Fruit fly (Drosophila melanogaster): ENCODE results near the gene nonC.
A peak's percentile ranks its signal among the peaks of the same experiment; 100 is the strongest.

Gene nonC

DNA sequence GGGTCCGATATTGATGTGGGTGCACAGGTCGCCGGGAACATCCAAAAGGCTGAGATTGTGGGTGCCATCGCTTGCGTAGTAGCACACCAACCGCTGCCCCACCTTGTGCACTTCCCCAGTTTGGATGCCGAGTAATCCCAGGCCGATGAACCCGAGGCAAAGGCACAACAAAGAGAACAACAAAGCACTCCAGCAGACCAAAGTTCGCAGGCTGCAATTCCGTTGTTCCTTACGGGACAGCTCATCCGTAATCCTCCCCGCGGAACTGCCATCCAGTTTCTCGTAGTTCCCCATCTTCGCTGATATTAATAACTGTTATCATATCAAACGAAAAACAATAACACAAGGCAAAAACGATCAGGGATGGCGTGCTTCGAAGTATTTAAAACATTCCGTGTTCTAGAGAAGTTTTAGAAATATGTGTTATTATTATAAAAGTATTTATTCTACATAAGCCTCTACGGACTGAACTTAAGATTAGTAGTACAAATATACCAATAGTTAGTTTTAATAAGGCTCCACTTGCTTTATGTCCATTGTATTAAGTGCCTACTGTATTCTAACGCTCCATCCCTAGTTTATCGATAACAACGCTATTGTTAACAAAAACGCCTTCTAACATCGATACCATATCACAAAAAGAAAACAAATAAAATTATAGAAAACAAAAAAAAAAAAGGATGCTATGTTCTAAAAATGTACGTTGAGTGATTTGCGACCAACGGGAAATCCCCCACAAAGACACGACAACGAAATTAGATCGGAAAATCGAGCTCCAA, 25.1 kb downstream of the nonC start, which contains the start of the genes Cht11 and CG4558 (continued):
- TF ChIP-seq CG7368 (GFP tag; optimal IDR thresholded peaks at IDR 0.05) (peak; percentile 60), esn (GFP tag; optimal IDR thresholded peaks at IDR 0.05) (peak; percentile 91), CG8319 (GFP tag; optimal IDR thresholded peaks at IDR 0.05) (peak; percentile 72), CG6854 (GFP tag; optimal IDR thresholded peaks at IDR 0.05) (peak; percentile 67), CG10669 (GFP tag; optimal IDR thresholded peaks at IDR 0.05) (peak; percentile 75), CG3919 (GFP tag; optimal IDR thresholded peaks at IDR 0.05) (peak; percentile 82), topi (GFP tag; optimal IDR thresholded peaks at IDR 0.05) (peak; percentile 87), Eip75B (GFP tag; optimal IDR thresholded peaks at IDR 0.05) (peak; percentile 83), vri (GFP tag; optimal IDR thresholded peaks at IDR 0.05) (peak; percentile 80), acj6 (GFP tag; optimal IDR thresholded peaks at IDR 0.05) (peak; percentile 85), CG11294 (GFP tag; IDR thresholded peaks at IDR 0.05) (peak; percentile 69), CG10631 (GFP tag; optimal IDR thresholded peaks at IDR 0.05) (peak; percentile 87), cyc (GFP tag; optimal IDR thresholded peaks at IDR 0.05) (peak; percentile 83), Ets96B (tag; optimal IDR thresholded peaks at IDR 0.05) (peak; percentile 83), CG6276 (GFP tag; optimal IDR thresholded peaks at IDR 0.05) (peak; percentile 88), Sox14 (GFP tag; optimal IDR thresholded peaks at IDR 0.05) (peak; percentile 91), fd85E (GFP tag; optimal IDR thresholded peaks at IDR 0.05) (peak; percentile 34), Lpt (GFP tag; optimal IDR thresholded peaks at IDR 0.05) (peak; percentile 74), Sox102F (GFP tag; optimal IDR thresholded peaks at IDR 0.05) (peak; percentile 86), OdsH (GFP tag; optimal IDR thresholded peaks at IDR 0.05) (peak; percentile 87), Hr38 (GFP tag; optimal IDR thresholded peaks at IDR 0.05) (no peak), dac (GFP tag; optimal IDR thresholded peaks at IDR 0.05) (peak; percentile 71), Ets21C (GFP tag; optimal IDR thresholded peaks at IDR 0.05) (peak; percentile 77), Eip93F (GFP tag; optimal IDR thresholded peaks at IDR 0.05) (peak; percentile 57), spab (GFP tag; optimal IDR thresholded peaks at IDR 0.05) (peak; percentile 67), ss (GFP tag; optimal IDR thresholded peaks at IDR 0.05) (peak; percentile 65 to 79), CG6808 (GFP tag; optimal IDR thresholded peaks at IDR 0.05) (peak; percentile 76), Sox15 (GFP tag; optimal IDR thresholded peaks at IDR 0.05) (peak; percentile 74)

DNA sequence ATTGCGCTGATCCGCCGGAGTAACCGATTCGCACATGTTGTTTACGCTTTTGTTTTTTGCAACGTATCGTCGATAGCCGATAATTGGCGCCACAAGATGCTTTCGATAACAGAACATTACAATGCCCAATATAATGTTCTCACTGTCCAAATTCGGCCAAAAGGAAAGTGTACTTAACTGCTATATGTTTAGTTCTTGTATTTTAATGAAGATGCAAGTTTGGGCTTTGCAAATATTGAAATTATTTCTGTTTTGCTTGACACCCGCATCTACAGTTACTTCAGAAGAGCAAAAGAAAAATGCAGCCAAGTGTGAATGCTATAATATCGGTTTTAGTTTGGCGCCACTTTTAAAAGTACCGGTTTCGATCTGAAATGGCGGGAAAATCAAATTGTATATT, 28.3 kb downstream of the nonC start:
- peak; percentile 84 for TF ChIP-seq vri (GFP tag; optimal IDR thresholded peaks at IDR 0.05)
- TF ChIP-seq CG6163 (GFP tag; IDR thresholded peaks at IDR 0.05) = peak; percentile 90
- TF ChIP-seq CG9139 (GFP tag; optimal IDR thresholded peaks at IDR 0.05) = peak; percentile 77
- TF ChIP-seq CG4318 (GFP tag; optimal IDR thresholded peaks at IDR 0.05) = peak; percentile 85
- TF ChIP-seq svp (GFP tag) = peak; percentile 97
- peak; percentile 93 for TF ChIP-seq Ets21C (GFP tag; optimal IDR thresholded peaks at IDR 0.05)
- peak; percentile 87 for TF ChIP-seq CG8119 (GFP tag; IDR thresholded peaks at IDR 0.05)
- peak; percentile 93 for TF ChIP-seq CG3919 (GFP tag; optimal IDR thresholded peaks at IDR 0.05)
- TF ChIP-seq CG6854 (GFP tag; optimal IDR thresholded peaks at IDR 0.05) = peak; percentile 78
- TF ChIP-seq CG31627 (GFP tag; optimal IDR thresholded peaks at IDR 0.05) = peak; percentile 95
- peak; percentile 96 for TF ChIP-seq lz (GFP tag; optimal IDR thresholded peaks at IDR 0.05)
- TF ChIP-seq Hr4 (GFP tag; optimal IDR thresholded peaks at IDR 0.05) = peak; percentile 91
- TF ChIP-seq cyc (GFP tag; optimal IDR thresholded peaks at IDR 0.05) = peak; percentile 96
- TF ChIP-seq CG8319 (GFP tag; optimal IDR thresholded peaks at IDR 0.05) = peak; percentile 88
- peak; percentile 72 for TF ChIP-seq CG16779 (tag; optimal IDR thresholded peaks at IDR 0.05)
- TF ChIP-seq CG6792 (GFP tag; optimal IDR thresholded peaks at IDR 0.05) = peak; percentile 88
- TF ChIP-seq CG11762 (GFP tag; optimal IDR thresholded peaks at IDR 0.05; ENCODE audit: insufficient read depth) = peak; percentile 83
- peak; percentile 84 for TF ChIP-seq CG15336 (GFP tag; IDR thresholded peaks at IDR 0.05)
- TF ChIP-seq CG10669 (GFP tag; optimal IDR thresholded peaks at IDR 0.05) = peak; percentile 93
- peak; percentile 92 for TF ChIP-seq dac (GFP tag; optimal IDR thresholded peaks at IDR 0.05)
- TF ChIP-seq CG6808 (GFP tag; optimal IDR thresholded peaks at IDR 0.05) = peak; percentile 90
- TF ChIP-seq net (GFP tag; optimal IDR thresholded peaks at IDR 0.05) = peak; percentile 91
- peak; percentile 91 for TF ChIP-seq CG7368 (GFP tag; optimal IDR thresholded peaks at IDR 0.05)
- TF ChIP-seq topi (GFP tag; optimal IDR thresholded peaks at IDR 0.05) = peak; percentile 95
- TF ChIP-seq esn (GFP tag; optimal IDR thresholded peaks at IDR 0.05) = peak; percentile 93
- TF ChIP-seq CG3032 (tag; optimal IDR thresholded peaks at IDR 0.05) = peak; percentile 94
- TF ChIP-seq ss (GFP tag; optimal IDR thresholded peaks at IDR 0.05) = peak; percentile 79 to 91
- TF ChIP-seq dsx (GFP tag; optimal IDR thresholded peaks at IDR 0.05; ENCODE audit: poor library complexity, severe bottlenecking) = peak; percentile 88
- peak; percentile 96 for TF ChIP-seq Eip78C (GFP tag)
- peak; percentile 90 for TF ChIP-seq CG10631 (GFP tag; optimal IDR thresholded peaks at IDR 0.05)
- peak; percentile 92 for TF ChIP-seq Sox15 (GFP tag; optimal IDR thresholded peaks at IDR 0.05)
- peak; percentile 79 to 89 for TF ChIP-seq salr (GFP tag; optimal IDR thresholded peaks at IDR 0.05)
- peak; percentile 83 for TF ChIP-seq CG8632 (GFP tag; optimal IDR thresholded peaks at IDR 0.05)
- peak; percentile 96 for TF ChIP-seq Sox14 (GFP tag; optimal IDR thresholded peaks at IDR 0.05)

All from whole organism, prepupa.